Fruit fly (Drosophila melanogaster) whole organism, prepupa: Measurements from ENCODE around the gene Pop4.

Source experiments
- Blimp-1 ChIP-seq: fragments of 200-800 bp; sonication (Bioruptor generic); optimal IDR thresholded peaks from 3 replicates; lab custom pipeline; 2017; ENCODE audit warnings: missing biosample characterization, missing genetic modification characterization, mild to moderate bottlenecking, moderate library complexity, missing genetic modification reagents
- CG10669 ChIP-seq: fragments of 200-800 bp; sonication (Bioruptor generic); optimal IDR thresholded peaks from 3 replicates; lab custom pipeline; 2018; ENCODE audit warnings: missing biosample characterization, mild to moderate bottlenecking, missing genetic modification characterization, moderate library complexity
- CG11294 ChIP-seq: fragments of 200-800 bp; sonication (Bioruptor generic); IDR thresholded peaks from 2 replicates; pipeline ENCODE4 v1.3.6; 2022; ENCODE audit warnings: missing biosample characterization, missing genetic modification characterization
- CG16779 ChIP-seq: fragments of 200-800 bp; sonication (Bioruptor generic); optimal IDR thresholded peaks from 3 replicates; lab custom pipeline; 2017; ENCODE audit warnings: missing biosample characterization, mild to moderate bottlenecking, missing genetic modification characterization
- CG32006 ChIP-seq: fragments of 200-800 bp; sonication (Bioruptor generic); optimal IDR thresholded peaks from 3 replicates; lab custom pipeline; 2017; ENCODE audit warnings: missing biosample characterization, mild to moderate bottlenecking, missing genetic modification characterization
- CG34406 ChIP-seq: fragments of 200-800 bp; sonication (Bioruptor generic); optimal IDR thresholded peaks from 3 replicates; lab custom pipeline; 2016; ENCODE audit warnings: missing biosample characterization, missing genetic modification characterization
- CG4318 ChIP-seq: fragments of 200-800 bp; sonication (Bioruptor generic); optimal IDR thresholded peaks from 3 replicates; lab custom pipeline; 2017; ENCODE audit warnings: missing biosample characterization, mild to moderate bottlenecking, missing genetic modification characterization
- CG6163 ChIP-seq: fragments of 200-800 bp; sonication (Bioruptor generic); IDR thresholded peaks from 3 replicates; pipeline ENCODE4 v1.3.6; 2022; ENCODE audit warnings: missing biosample characterization, missing genetic modification characterization
- CG6276 ChIP-seq: fragments of 200-800 bp; sonication (Bioruptor generic); optimal IDR thresholded peaks from 2 replicates; lab custom pipeline; 2017; ENCODE audit warnings: missing biosample characterization, mild to moderate bottlenecking, missing genetic modification characterization
- CG6792 ChIP-seq: fragments of 200-800 bp; sonication (Bioruptor generic); optimal IDR thresholded peaks from 3 replicates; lab custom pipeline; 2016; ENCODE audit warnings: missing biosample characterization, missing genetic modification characterization
- CG6808 ChIP-seq: fragments of 200-800 bp; sonication (Bioruptor generic); optimal IDR thresholded peaks from 3 replicates; lab custom pipeline; 2017; ENCODE audit warnings: missing biosample characterization, missing genetic modification characterization, mild to moderate bottlenecking, moderate library complexity, missing genetic modification reagents
- CG6854 ChIP-seq: fragments of 200-800 bp; sonication (Bioruptor generic); optimal IDR thresholded peaks from 2 replicates; lab custom pipeline; 2017; ENCODE audit warnings: missing biosample characterization, mild to moderate bottlenecking, missing genetic modification characterization
- CG7368 ChIP-seq: fragments of 200-800 bp; sonication (Bioruptor generic); optimal IDR thresholded peaks from 3 replicates; lab custom pipeline; 2016; ENCODE audit warnings: missing biosample characterization, missing genetic modification characterization
- CG8119 ChIP-seq: fragments of 200-800 bp; sonication (Bioruptor generic); IDR thresholded peaks from 3 replicates; pipeline ENCODE4 v1.3.6; 2022; ENCODE audit warnings: missing biosample characterization, missing genetic modification characterization
- CG8319 ChIP-seq: fragments of 200-800 bp; sonication (Bioruptor generic); optimal IDR thresholded peaks from 3 replicates; lab custom pipeline; 2016; ENCODE audit warnings: missing biosample characterization, missing genetic modification characterization
- CG8632 ChIP-seq: fragments of 200-800 bp; sonication (Bioruptor generic); optimal IDR thresholded peaks from 3 replicates; lab custom pipeline; 2016; ENCODE audit warnings: missing biosample characterization, missing genetic modification characterization
- CG9139 ChIP-seq: fragments of 200-800 bp; sonication (Bioruptor generic); optimal IDR thresholded peaks from 3 replicates; lab custom pipeline; 2017; ENCODE audit warnings: missing biosample characterization, mild to moderate bottlenecking, missing genetic modification characterization
- Eip75B ChIP-seq: fragments of 200-800 bp; sonication (Bioruptor generic); optimal IDR thresholded peaks from 3 replicates; lab custom pipeline; 2016; ENCODE audit warnings: missing biosample characterization, missing genetic modification characterization
- Eip78C ChIP-seq: fragments of 200-800 bp; sonication (Bioruptor generic); peaks from one replicate; lab custom pipeline; 2016; ENCODE audit warnings: missing biosample characterization, missing genetic modification characterization
- Eip93F ChIP-seq: fragments of 200-800 bp; sonication (Bioruptor generic); optimal IDR thresholded peaks from 2 replicates; lab custom pipeline; 2016; ENCODE audit warnings: missing biosample characterization, mild to moderate bottlenecking, missing genetic modification characterization
- Ets21C ChIP-seq: fragments of 200-800 bp; sonication (Bioruptor generic); optimal IDR thresholded peaks from 3 replicates; lab custom pipeline; 2016; ENCODE audit warnings: missing biosample characterization, missing genetic modification characterization
- Ets96B ChIP-seq: fragments of 200-800 bp; optimal IDR thresholded peaks from 2 replicates; lab custom pipeline; 2019; ENCODE audit warnings: missing biosample characterization, mild to moderate bottlenecking, missing genetic modification characterization, moderate library complexity
- Gug ChIP-seq: fragments of 200-800 bp; sonication (Bioruptor generic); IDR thresholded peaks from 2 replicates; pipeline ENCODE4 v1.3.6; 2022; ENCODE audit warnings: missing biosample characterization, missing genetic modification characterization
- Hr38 ChIP-seq: sonication (Bioruptor generic); optimal IDR thresholded peaks from 2 replicates; lab custom pipeline; 2016; ENCODE audit warnings: missing biosample characterization, missing genetic modification characterization
- Hr4 ChIP-seq: fragments of 200-800 bp; sonication (Bioruptor generic); optimal IDR thresholded peaks from 3 replicates; lab custom pipeline; 2016; ENCODE audit warnings: missing biosample characterization, missing genetic modification characterization
- OdsH ChIP-seq: fragments of 200-800 bp; sonication (Bioruptor generic); optimal IDR thresholded peaks from 3 replicates; lab custom pipeline; 2016; ENCODE audit warnings: missing biosample characterization, missing genetic modification characterization
- Smox ChIP-seq: fragments of 200-800 bp; sonication (Bioruptor generic); optimal IDR thresholded peaks from 3 replicates; lab custom pipeline; 2016; ENCODE audit warnings: missing biosample characterization, missing genetic modification characterization
- Sox15 ChIP-seq: fragments of 200-800 bp; sonication (Bioruptor generic); optimal IDR thresholded peaks from 3 replicates; lab custom pipeline; 2016; ENCODE audit warnings: missing biosample characterization, missing genetic modification characterization
- achi ChIP-seq: fragments of 200-800 bp; sonication (Bioruptor generic); optimal IDR thresholded peaks from 3 replicates; lab custom pipeline; 2016; ENCODE audit warnings: missing biosample characterization, missing genetic modification characterization
- acj6 ChIP-seq: fragments of 200-800 bp; sonication (Bioruptor generic); optimal IDR thresholded peaks from 3 replicates; lab custom pipeline; 2016; ENCODE audit warnings: missing biosample characterization, missing genetic modification characterization
- cyc ChIP-seq: fragments of 200-800 bp; sonication (Bioruptor generic); optimal IDR thresholded peaks from 3 replicates; lab custom pipeline; 2016; ENCODE audit warnings: missing biosample characterization, missing genetic modification characterization
- dsx ChIP-seq: fragments of 200-800 bp; optimal IDR thresholded peaks from 3 replicates; lab custom pipeline; 2019; ENCODE audit warnings: missing biosample characterization, mild to moderate bottlenecking, missing genetic modification characterization, moderate library complexity; ENCODE audit not compliant: poor library complexity, severe bottlenecking
- eg ChIP-seq: fragments of 200-800 bp; sonication (Bioruptor generic); IDR thresholded peaks from 3 replicates; pipeline ENCODE4 v1.3.6; 2022; ENCODE audit warnings: missing biosample characterization, missing genetic modification characterization
- esn ChIP-seq: fragments of 200-800 bp; sonication (Bioruptor generic); optimal IDR thresholded peaks from 2 replicates; lab custom pipeline; 2016; ENCODE audit warnings: missing biosample characterization, mild to moderate bottlenecking, missing genetic modification characterization, moderate library complexity
- fd85E ChIP-seq: fragments of 200-800 bp; sonication (Bioruptor generic); optimal IDR thresholded peaks from 3 replicates; lab custom pipeline; 2016; ENCODE audit warnings: missing biosample characterization, missing genetic modification characterization
- fkh ChIP-seq: fragments of 200-800 bp; sonication (Bioruptor generic); optimal IDR thresholded peaks from 3 replicates; lab custom pipeline; 2017; ENCODE audit warnings: missing biosample characterization, mild to moderate bottlenecking, missing genetic modification characterization, moderate library complexity
- lz ChIP-seq: fragments of 200-800 bp; sonication (Bioruptor generic); optimal IDR thresholded peaks from 3 replicates; lab custom pipeline; 2016; ENCODE audit warnings: missing biosample characterization, missing genetic modification characterization
- net ChIP-seq: fragments of 200-800 bp; sonication (Bioruptor generic); optimal IDR thresholded peaks from 3 replicates; lab custom pipeline; 2016; ENCODE audit warnings: missing biosample characterization, missing genetic modification characterization
- pdm3 ChIP-seq: fragments of 200-800 bp; sonication (Bioruptor generic); optimal IDR thresholded peaks from 3 replicates; lab custom pipeline; 2016; ENCODE audit warnings: missing biosample characterization, missing genetic modification characterization
- salr ChIP-seq, 2 experiments: fragments of 200-800 bp; sonication (Bioruptor generic); optimal IDR thresholded peaks; 3 replicates each; lab custom pipeline; 2016 to 2018; ENCODE audit warnings: missing biosample characterization in 2 of 2, missing genetic modification characterization in 2 of 2, mild to moderate bottlenecking in 1 of 2
- spab ChIP-seq: fragments of 200-800 bp; sonication (Bioruptor generic); optimal IDR thresholded peaks from 2 replicates; lab custom pipeline; 2017; ENCODE audit warnings: missing biosample characterization, mild to moderate bottlenecking, missing genetic modification characterization, missing genetic modification reagents
- ss ChIP-seq, 2 experiments: fragments of 200-800 bp; sonication (Bioruptor generic); optimal IDR thresholded peaks; 2 replicates in 1 of 2; 3 replicates in 1 of 2; lab custom pipeline; 2017 to 2018; ENCODE audit warnings: mild to moderate bottlenecking in 2 of 2, missing biosample characterization in 2 of 2, missing genetic modification characterization in 2 of 2, moderate library complexity in 1 of 2
- svp ChIP-seq: fragments of 200-800 bp; sonication (Bioruptor generic); peaks from one replicate; lab custom pipeline; 2016; ENCODE audit warnings: missing biosample characterization, missing genetic modification characterization
- vri ChIP-seq: fragments of 200-800 bp; sonication (Bioruptor generic); optimal IDR thresholded peaks from 3 replicates; lab custom pipeline; 2016; ENCODE audit warnings: missing biosample characterization, mild to moderate bottlenecking, missing genetic modification characterization

The Pop4 gene

dm6 chr3L:8024278-8025140, 46.1 kb upstream of the Pop4 start (continued):
- peak; percentile 65 for TF ChIP-seq Hr4 (GFP tag; lab: Kevin White, UChicago)
- TF ChIP-seq acj6 (GFP tag; lab: Kevin White, UChicago): peak; percentile 72
- TF ChIP-seq Ets21C (GFP tag; lab: Kevin White, UChicago): peak; percentile 41
- peak; percentile 73 for TF ChIP-seq OdsH (GFP tag; lab: Kevin White, UChicago)
- peak; percentile 21 for TF ChIP-seq CG16779 (tag; lab: Kevin White, UChicago)
- TF ChIP-seq Eip93F (GFP tag; lab: Kevin White, UChicago): no peak
- peak; percentile 64 for TF ChIP-seq Smox
- peak; percentile 56 for TF ChIP-seq CG6276 (GFP tag; lab: Kevin White, UChicago)
- peak; percentile 75 for TF ChIP-seq esn (GFP tag; lab: Kevin White, UChicago)
- no peak for TF ChIP-seq fd85E
- peak; percentile 77 for TF ChIP-seq CG8119 (GFP tag; lab: Robert Waterston, UW)
- peak; percentile 72 for TF ChIP-seq lz (GFP tag; lab: Kevin White, UChicago)
- peak in 1 of 2 experiments; percentile 49 for TF ChIP-seq salr (GFP tag; optimal IDR thresholded peaks at IDR 0.05; lab: Kevin White, UChicago)
- peak; percentile 19 for TF ChIP-seq CG9139 (GFP tag; lab: Kevin White, UChicago)
- TF ChIP-seq Hr38 (GFP tag; lab: Kevin White, UChicago): no peak
- peak; percentile 61; the same call in 1 of the 2 replicates for TF ChIP-seq CG11294
- TF ChIP-seq CG6792: peak; percentile 47
- peak; percentile 47 for TF ChIP-seq achi (GFP tag; lab: Kevin White, UChicago)
- TF ChIP-seq spab (GFP tag; lab: Kevin White, UChicago): peak; percentile 48
- peak; percentile 11 for TF ChIP-seq CG7368 (GFP tag; lab: Kevin White, UChicago)
- TF ChIP-seq Sox15 (GFP tag; lab: Kevin White, UChicago): peak; percentile 54
- TF ChIP-seq cyc (GFP tag; lab: Kevin White, UChicago): peak; percentile 54
- TF ChIP-seq CG34406 (GFP tag; lab: Kevin White, UChicago): peak; percentile 60
- TF ChIP-seq CG4318 (GFP tag; lab: Kevin White, UChicago): peak; percentile 17
- peak; percentile 49 for TF ChIP-seq CG10669 (GFP tag; lab: Kevin White, UChicago)
- TF ChIP-seq, all 60 proteins: peak for 53

- TF ChIP-seq CG4318 (GFP tag; lab: Kevin White, UChicago) (no peak), Blimp-1 (GFP tag; lab: Kevin White, UChicago) (no peak), CG32006 (GFP tag; lab: Kevin White, UChicago) (no peak), net (GFP tag; lab: Kevin White, UChicago) (no peak), fd85E (no peak), fkh (peak; percentile 92), CG8319 (GFP tag; lab: Kevin White, UChicago) (no peak), CG9139 (GFP tag; lab: Kevin White, UChicago) (no peak), vri (GFP tag; lab: Kevin White, UChicago) (peak; percentile 85), Eip78C (GFP tag; lab: Kevin White, UChicago) (peak; percentile 32), Eip93F (GFP tag; lab: Kevin White, UChicago) (no peak), svp (GFP tag; lab: Kevin White, UChicago) (no peak)
These were observed 40.2 kb upstream of the Pop4 start for dm6 chr3L:8018665-8019070.

dm6 chr3L:8013865-8014216, 35.4 kb upstream of the Pop4 start:
- no peak for TF ChIP-seq Gug
- peak in 1 of 2 experiments; percentile 22 for TF ChIP-seq salr (GFP tag; optimal IDR thresholded peaks at IDR 0.05; lab: Kevin White, UChicago)
- TF ChIP-seq pdm3 (GFP tag; lab: Kevin White, UChicago): no peak
- TF ChIP-seq CG8319 (GFP tag; lab: Kevin White, UChicago): no peak
- TF ChIP-seq CG8632: peak; percentile 20
- TF ChIP-seq Sox15 (GFP tag; lab: Kevin White, UChicago): no peak
- TF ChIP-seq CG6808 (GFP tag; lab: Kevin White, UChicago): peak; percentile 92
- peak; percentile 82; the same call in 2 of the 3 replicates for TF ChIP-seq CG6163 (GFP tag; lab: Robert Waterston, UW)
- peak; percentile 52; the same call in 2 of the 3 replicates for TF ChIP-seq CG8119 (GFP tag; lab: Robert Waterston, UW)
- TF ChIP-seq esn (GFP tag; lab: Kevin White, UChicago): no peak
- TF ChIP-seq Blimp-1 (GFP tag; lab: Kevin White, UChicago): no peak
- peak; percentile 90 for TF ChIP-seq CG9139 (GFP tag; lab: Kevin White, UChicago)
- peak; percentile 74 for TF ChIP-seq Ets96B (tag; lab: Kevin White, UChicago)
- TF ChIP-seq dsx (GFP tag; lab: Kevin White, UChicago): peak; percentile 42
- TF ChIP-seq eg (GFP tag; lab: Robert Waterston, UW): peak; percentile 67
- TF ChIP-seq net (GFP tag; lab: Kevin White, UChicago): peak; percentile 44
- TF ChIP-seq ss (GFP tag; optimal IDR thresholded peaks at IDR 0.05; lab: Kevin White, UChicago): peak; percentile 86 to 97
- peak; percentile 18 for TF ChIP-seq achi (GFP tag; lab: Kevin White, UChicago)
- TF ChIP-seq CG7368 (GFP tag; lab: Kevin White, UChicago): peak; percentile 51
- TF ChIP-seq Eip75B (GFP tag; lab: Kevin White, UChicago): peak; percentile 31
- TF ChIP-seq cyc (GFP tag; lab: Kevin White, UChicago): no peak
- no peak for TF ChIP-seq CG6854 (GFP tag; lab: Kevin White, UChicago)
- TF ChIP-seq spab (GFP tag; lab: Kevin White, UChicago): peak; percentile 78
